Worm (Caenorhabditis elegans) whole organism, midembryonic: Measurements from ENCODE around the gene F14H8.8.

Source experiments
- cog-1 ChIP-seq: sonication (generic microtip); optimal IDR thresholded peaks from 2 replicates; lab custom pipeline; 2016; ENCODE audit warnings: missing genetic modification characterization, missing compliant biosample characterization
- klf-2 ChIP-seq: fragments of 200-800 bp; sonication (Bioruptor generic); conservative IDR thresholded peaks from 2 replicates; pipeline ENCODE4 v1.3.6; 2022; ENCODE audit warnings: missing genetic modification reagents, missing genetic modification characterization, missing compliant biosample characterization
- med-1 ChIP-seq: sonication (generic microtip); optimal IDR thresholded peaks from 2 replicates; lab custom pipeline; 2017; ENCODE audit warnings: missing genetic modification characterization, mild to moderate bottlenecking, missing compliant biosample characterization, antibody characterized with exemption, missing genetic modification reagents; ENCODE audit not compliant: insufficient read depth
- ref-1 ChIP-seq: fragments of 200-800 bp; sonication (Bioruptor generic); conservative IDR thresholded peaks from 2 replicates; pipeline ENCODE4 v1.3.6; 2022; ENCODE audit warnings: missing genetic modification reagents, missing genetic modification characterization, missing compliant biosample characterization
- tab-1 ChIP-seq: fragments of 200-800 bp; sonication (Bioruptor generic); IDR thresholded peaks from 2 replicates; pipeline ENCODE4 v1.3.6; 2022; ENCODE audit warnings: missing genetic modification characterization, missing compliant biosample characterization
- ztf-23 ChIP-seq: fragments of 200-800 bp; sonication (Bioruptor generic); IDR thresholded peaks from 2 replicates; pipeline ENCODE4 v1.3.6; 2022; ENCODE audit warnings: missing genetic modification reagents, missing genetic modification characterization, missing compliant biosample characterization
- ztf-29 ChIP-seq: fragments of 200-800 bp; sonication (Bioruptor generic); IDR thresholded peaks from 2 replicates; pipeline ENCODE4 v1.3.6; 2022; ENCODE audit warnings: missing genetic modification reagents, missing genetic modification characterization, missing compliant biosample characterization

ce11 chrV:14992627-14993117 lies 36.6 kb upstream of the F14H8.8 start, which contains the start of gene T01C3.3:
- no peak for TF ChIP-seq cog-1 (tag; lab: Kevin White, UChicago)
- no peak for TF ChIP-seq ztf-23 (GFP tag; lab: Robert Waterston, UW)
- TF ChIP-seq med-1, result no peak
- TF ChIP-seq klf-2, result no peak
- TF ChIP-seq tab-1, result no peak
- no peak for TF ChIP-seq ref-1 (GFP tag; lab: Robert Waterston, UW)
- TF ChIP-seq ztf-29 (GFP tag; lab: Robert Waterston, UW), result no peak
